Worm (Caenorhabditis elegans) whole organism, early embryonic: ENCODE results near the gene usp-4.

ENCODE experiments used
- B0310.2 ChIP-seq: sonication (generic microtip); optimal IDR thresholded peaks from 2 replicates; lab custom pipeline; 2016; ENCODE audit warnings: mild to moderate bottlenecking, missing genetic modification characterization, missing compliant biosample characterization
- F13C5.2 ChIP-seq: sonication (generic microtip); optimal IDR thresholded peaks from 2 replicates; lab custom pipeline; 2017; ENCODE audit warnings: mild to moderate bottlenecking, missing genetic modification characterization, inconsistent platforms, missing compliant biosample characterization
- aly-1 ChIP-seq: sonication (generic microtip); optimal IDR thresholded peaks from 2 replicates; lab custom pipeline; 2016; ENCODE audit warnings: missing genetic modification characterization, missing compliant biosample characterization
- ama-1 ChIP-seq: fragments of 150-350 bp; optimal IDR thresholded peaks from 2 replicates; lab custom pipeline; 2014
- ceh-13 ChIP-seq: fragments of 200-800 bp; sonication (Bioruptor generic); optimal IDR thresholded peaks from 2 replicates; lab custom pipeline; 2018; ENCODE audit warnings: mild to moderate bottlenecking, missing genetic modification characterization, missing compliant biosample characterization
- ceh-36 ChIP-seq: sonication (generic microtip); optimal IDR thresholded peaks from 2 replicates; lab custom pipeline; 2016; ENCODE audit warnings: missing genetic modification characterization, inconsistent platforms, missing compliant biosample characterization
- ets-7 ChIP-seq: sonication (generic microtip); optimal IDR thresholded peaks from 2 replicates; lab custom pipeline; 2016; ENCODE audit warnings: missing genotype, missing genetic modification characterization, missing compliant biosample characterization
- flt-1 ChIP-seq: fragments of 200-800 bp; sonication (Bioruptor generic); IDR thresholded peaks from 2 replicates; pipeline ENCODE4 v1.3.6; 2022; ENCODE audit warnings: missing genetic modification characterization, missing compliant biosample characterization
- hmbx-1 ChIP-seq: sonication (generic microtip); optimal IDR thresholded peaks from 2 replicates; lab custom pipeline; 2016; ENCODE audit warnings: mild to moderate bottlenecking, missing genetic modification characterization, missing compliant biosample characterization
- hmg-4 ChIP-seq: fragments of 200-800 bp; sonication (Bioruptor generic); optimal IDR thresholded peaks from 2 replicates; lab custom pipeline; 2018; ENCODE audit warnings: mild to moderate bottlenecking, missing genetic modification characterization, missing compliant biosample characterization
- hnd-1 ChIP-seq: sonication (generic microtip); optimal IDR thresholded peaks from 2 replicates; lab custom pipeline; 2016; ENCODE audit warnings: missing genetic modification characterization, missing compliant biosample characterization
- pes-1 ChIP-seq: fragments of 200-800 bp; sonication (Bioruptor generic); IDR thresholded peaks from 2 replicates; pipeline ENCODE4 v1.3.6; 2022; ENCODE audit warnings: missing genetic modification reagents, missing genetic modification characterization, missing compliant biosample characterization
- scrt-1 ChIP-seq: fragments of 200-800 bp; sonication (Bioruptor generic); IDR thresholded peaks from 2 replicates; pipeline ENCODE4 v1.3.6; 2022; ENCODE audit warnings: missing genetic modification characterization, missing compliant biosample characterization
- sea-1 ChIP-seq: fragments of 200-800 bp; sonication (Bioruptor generic); conservative IDR thresholded peaks from 2 replicates; pipeline ENCODE4 v1.3.6; 2022; ENCODE audit warnings: missing genetic modification characterization, missing compliant biosample characterization
- tbx-11 ChIP-seq: fragments of 200-800 bp; sonication (Bioruptor generic); IDR thresholded peaks from 2 replicates; pipeline ENCODE4 v1.3.6; 2022; ENCODE audit warnings: missing genetic modification characterization, missing compliant biosample characterization
- tbx-37 ChIP-seq: fragments of 200-800 bp; sonication (Bioruptor generic); conservative IDR thresholded peaks from 2 replicates; pipeline ENCODE4 v1.3.6; 2022; ENCODE audit warnings: missing genetic modification reagents, missing genetic modification characterization, missing compliant biosample characterization
- tra-4 ChIP-seq: sonication (generic microtip); optimal IDR thresholded peaks from 2 replicates; lab custom pipeline; 2017; ENCODE audit warnings: missing genetic modification characterization, missing compliant biosample characterization

usp-4 gene

DNA sequence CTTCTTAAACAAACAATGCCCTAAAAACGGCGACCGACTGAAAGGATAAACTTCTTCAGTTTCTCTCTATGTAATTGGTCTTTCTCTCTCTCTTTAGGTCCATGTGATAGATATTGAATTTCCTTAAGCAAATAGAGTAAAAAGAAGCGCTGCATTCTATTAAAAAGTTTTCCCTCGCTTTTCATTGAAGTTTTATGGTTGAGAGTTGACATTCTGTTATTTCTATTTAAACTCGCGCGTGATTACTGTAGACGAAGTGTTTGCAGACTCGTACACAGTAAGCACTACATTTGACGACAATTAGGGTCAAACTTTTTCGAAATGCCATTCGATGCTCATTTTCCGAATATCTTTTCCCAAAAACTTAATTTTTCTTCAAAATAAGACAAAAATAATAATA, 20.0 kb downstream of the usp-4 start:
- no peak for TF ChIP-seq tra-4 (tag; lab: Kevin White, UChicago)
- TF ChIP-seq ama-1 (lab: Kevin White, UChicago): no peak
- no peak for TF ChIP-seq hnd-1
- TF ChIP-seq pes-1 (GFP tag; lab: Robert Waterston, UW): no peak
- TF ChIP-seq scrt-1: no peak
- TF ChIP-seq tbx-37 (GFP tag; lab: Robert Waterston, UW): no peak
- TF ChIP-seq ceh-36 (tag; lab: Kevin White, UChicago): no peak
- no peak for TF ChIP-seq flt-1 (GFP tag; lab: Robert Waterston, UW)
- TF ChIP-seq hmg-4 (GFP tag; lab: Kevin White, UChicago): no peak
- TF ChIP-seq hmbx-1 (tag; lab: Kevin White, UChicago): no peak
- TF ChIP-seq F13C5.2 (tag; lab: Kevin White, UChicago): no peak
- no peak for TF ChIP-seq ceh-13 (GFP tag; lab: Kevin White, UChicago)
- TF ChIP-seq sea-1 (GFP tag; lab: Robert Waterston, UW): no peak
- no peak for TF ChIP-seq aly-1 (tag; lab: Kevin White, UChicago)
- no peak for TF ChIP-seq tbx-11

DNA sequence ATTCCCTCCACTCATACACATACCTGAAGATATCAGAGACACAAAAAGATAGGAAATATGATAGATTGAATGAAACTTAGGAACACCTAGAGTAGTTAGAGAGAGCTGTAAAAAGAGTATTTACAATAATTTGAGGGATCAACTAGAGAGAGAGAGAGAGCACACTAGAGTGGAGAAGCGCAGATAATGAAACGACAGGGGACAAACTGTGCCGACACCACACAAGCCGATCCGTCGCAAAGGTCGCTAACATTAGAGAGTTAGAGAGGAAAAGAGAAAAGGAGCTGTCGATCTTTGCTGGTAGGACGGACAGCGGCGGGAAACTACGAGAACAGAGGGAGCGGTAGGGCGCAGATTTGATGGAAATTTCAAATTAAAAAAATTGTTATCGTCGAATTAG, 28.0 kb downstream of the usp-4 start, which contains the start of gene dyci-1:
dyci-1 (minus strand) TSS at position 122 of the 400 bp plus-strand sequence.
- TF ChIP-seq ceh-13 (GFP tag; lab: Kevin White, UChicago): no peak
- TF ChIP-seq ets-7 (tag; lab: Kevin White, UChicago): no peak
- no peak for TF ChIP-seq tra-4 (tag; lab: Kevin White, UChicago)
- no peak for TF ChIP-seq sea-1 (GFP tag; lab: Robert Waterston, UW)
- no peak for TF ChIP-seq flt-1 (GFP tag; lab: Robert Waterston, UW)
- TF ChIP-seq ama-1 (lab: Kevin White, UChicago): no peak
- no peak for TF ChIP-seq hmbx-1 (tag; lab: Kevin White, UChicago)
- TF ChIP-seq F13C5.2 (tag; lab: Kevin White, UChicago): no peak
- no peak for TF ChIP-seq scrt-1
- TF ChIP-seq tbx-11: no peak
- TF ChIP-seq hmg-4 (GFP tag; lab: Kevin White, UChicago): no peak
- TF ChIP-seq B0310.2: no peak
- TF ChIP-seq pes-1 (GFP tag; lab: Robert Waterston, UW): no peak
- no peak for TF ChIP-seq ceh-36 (tag; lab: Kevin White, UChicago)
- TF ChIP-seq hnd-1: no peak
- no peak for TF ChIP-seq aly-1 (tag; lab: Kevin White, UChicago)
- TF ChIP-seq tbx-37 (GFP tag; lab: Robert Waterston, UW): no peak

DNA sequence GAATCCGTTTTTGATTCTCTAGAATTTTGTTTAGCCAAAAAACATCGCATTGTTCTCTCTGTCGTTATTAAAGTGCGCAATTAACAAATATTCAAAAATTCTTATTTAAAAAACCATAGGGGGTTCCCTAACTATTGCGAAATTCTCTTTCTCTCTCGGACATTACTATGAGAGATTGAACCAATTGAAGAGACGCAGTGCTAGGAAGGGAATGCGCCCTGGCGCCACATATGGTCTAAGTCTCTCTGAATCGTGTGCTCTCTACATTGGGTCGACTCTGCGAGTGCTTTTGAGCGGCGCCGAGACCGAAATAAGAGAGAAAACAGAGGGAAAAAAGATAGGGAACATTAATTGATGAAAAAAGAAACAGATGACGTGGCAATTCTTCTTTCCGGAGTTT, 28.8 kb downstream of the usp-4 start:
- TF ChIP-seq pes-1 (GFP tag; lab: Robert Waterston, UW): no peak
- TF ChIP-seq tbx-37 (GFP tag; lab: Robert Waterston, UW): no peak
- TF ChIP-seq F13C5.2 (tag; lab: Kevin White, UChicago): no peak
- TF ChIP-seq ceh-13 (GFP tag; lab: Kevin White, UChicago): no peak
- TF ChIP-seq ama-1 (lab: Kevin White, UChicago): no peak
- TF ChIP-seq tra-4 (tag; lab: Kevin White, UChicago): no peak
- no peak for TF ChIP-seq sea-1 (GFP tag; lab: Robert Waterston, UW)
- no peak for TF ChIP-seq hmg-4 (GFP tag; lab: Kevin White, UChicago)
- no peak for TF ChIP-seq hnd-1
- no peak for TF ChIP-seq tbx-11
- no peak for TF ChIP-seq ceh-36 (tag; lab: Kevin White, UChicago)
- no peak for TF ChIP-seq B0310.2
- no peak for TF ChIP-seq hmbx-1 (tag; lab: Kevin White, UChicago)
- TF ChIP-seq ets-7 (tag; lab: Kevin White, UChicago): no peak
- TF ChIP-seq aly-1 (tag; lab: Kevin White, UChicago): no peak

DNA sequence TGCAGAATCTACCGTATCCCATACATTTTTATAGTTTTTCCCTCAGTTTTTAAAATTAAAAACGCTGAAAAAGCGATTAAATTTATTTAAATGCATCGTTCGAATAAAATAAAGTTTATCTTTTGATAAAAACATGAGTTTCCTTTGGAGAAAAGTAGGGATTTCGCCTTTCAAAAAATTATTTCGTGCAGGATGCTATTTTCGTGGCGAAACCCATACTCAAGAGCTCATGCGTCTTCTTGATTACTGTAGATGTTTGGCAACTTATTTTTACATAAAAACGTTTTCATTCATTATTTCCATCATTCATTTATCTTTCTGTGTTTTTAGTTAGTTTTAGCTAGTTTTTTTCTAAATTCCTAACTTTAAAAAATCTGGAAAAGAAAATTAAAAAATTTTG, 32.8 kb downstream of the usp-4 start:
- TF ChIP-seq pes-1 (GFP tag; lab: Robert Waterston, UW) (no peak), ceh-13 (GFP tag; lab: Kevin White, UChicago) (no peak), ama-1 (lab: Kevin White, UChicago) (no peak), tra-4 (tag; lab: Kevin White, UChicago) (no peak), hnd-1 (no peak), hmbx-1 (tag; lab: Kevin White, UChicago) (no peak), scrt-1 (no peak)

DNA sequence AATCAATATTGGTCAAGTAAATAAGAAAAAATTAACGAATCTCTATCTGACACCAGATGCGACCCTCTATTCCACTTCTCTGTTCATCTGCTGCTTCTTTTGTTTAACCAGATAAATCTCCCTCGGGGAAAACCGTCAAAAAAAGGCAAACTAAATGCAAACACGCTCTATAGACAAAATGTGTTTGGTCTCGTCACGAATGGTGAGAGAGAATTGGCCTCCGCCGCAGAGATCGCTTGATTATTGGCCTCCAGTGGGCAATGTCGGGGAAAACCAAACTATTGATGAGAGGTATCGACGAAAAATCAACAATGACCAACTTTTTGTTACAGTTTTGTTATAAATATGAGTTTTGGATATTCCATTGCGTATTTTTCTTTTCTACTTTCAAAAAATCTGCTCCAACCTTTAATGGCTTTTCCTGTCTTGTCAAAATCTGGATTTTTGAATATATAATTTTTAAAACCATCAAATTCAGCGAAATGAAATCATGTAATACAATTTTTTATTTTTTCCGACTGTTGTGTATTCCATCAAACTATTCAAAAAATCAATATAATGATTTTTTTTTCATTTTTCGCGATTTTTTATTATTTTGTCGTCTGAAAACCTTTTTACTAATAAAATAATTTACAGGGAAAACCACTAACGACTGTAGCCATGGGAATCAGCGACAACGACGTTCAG, 33.5 kb downstream of the usp-4 start, which contains the start of the genes C17H12.2 and vha-8:
C17H12.2 (minus strand) TSS at position 51 of the 687 bp plus-strand sequence.
vha-8 (plus strand) TSS at position 637 of the 687 bp plus-strand sequence.
- TF ChIP-seq flt-1 (GFP tag; lab: Robert Waterston, UW) (0 out of 2 replicates have a peak, but pooled peaks have one; percentile 38), tra-4 (tag; lab: Kevin White, UChicago) (no peak), aly-1 (tag; lab: Kevin White, UChicago) (no peak), pes-1 (GFP tag; lab: Robert Waterston, UW) (no peak), ets-7 (tag; lab: Kevin White, UChicago) (no peak), scrt-1 (no peak), hnd-1 (no peak), ceh-36 (tag; lab: Kevin White, UChicago) (no peak), B0310.2 (no peak), ceh-13 (GFP tag; lab: Kevin White, UChicago) (no peak), hmbx-1 (tag; lab: Kevin White, UChicago) (no peak), hmg-4 (GFP tag; lab: Kevin White, UChicago) (peak; percentile 48), tbx-37 (GFP tag; lab: Robert Waterston, UW) (0 out of 2 replicates have a peak, but pooled peaks have one; percentile 15), ama-1 (lab: Kevin White, UChicago) (no peak), sea-1 (GFP tag; lab: Robert Waterston, UW) (0 out of 2 replicates have a peak, but pooled peaks have one; percentile 13), F13C5.2 (tag; lab: Kevin White, UChicago) (peak; percentile 58), tbx-11 (no peak)
